Worm (Caenorhabditis elegans): ENCODE results near the gene str-102.

str-102 gene

ce11 chrV:15384733-15385132, at the start of gene str-102:
Gene str-102 (plus strand): TSS chrV:15385033.
- TF ChIP-seq R02D3.7 (tag; optimal IDR thresholded peaks at IDR 0.05) (no peak), lin-39 (tag; optimal IDR thresholded peaks at IDR 0.05) (no peak), lin-15B (tag; optimal IDR thresholded peaks at IDR 0.05) (no peak), pqm-1 (tag; optimal IDR thresholded peaks at IDR 0.05) (no peak), ZK546.5 (tag; optimal IDR thresholded peaks at IDR 0.05) (no peak), mml-1 (tag; optimal IDR thresholded peaks at IDR 0.05) (no peak), aly-2 (tag; optimal IDR thresholded peaks at IDR 0.05) (no peak), fos-1 (tag; optimal IDR thresholded peaks at IDR 0.05) (no peak), ceh-16 (tag; optimal IDR thresholded peaks at IDR 0.05) (no peak), hmg-11 (tag; optimal IDR thresholded peaks at IDR 0.05) (no peak), nhr-12 (tag; optimal IDR thresholded peaks at IDR 0.05) (no peak), pha-4 (tag; optimal IDR thresholded peaks at IDR 0.05) (no peak), nhr-237 (tag; optimal IDR thresholded peaks at IDR 0.05) (no peak), elt-1 (tag; optimal IDR thresholded peaks at IDR 0.05) (no peak), ceh-82 (tag; optimal IDR thresholded peaks at IDR 0.05) (no peak), fkh-10 (GFP tag; optimal IDR thresholded peaks at IDR 0.05) (no peak)

ce11 chrV:15337405-15337804, 47.4 kb upstream of the str-102 start, which contains the start of gene wrt-7:
Gene wrt-7 (minus strand): TSS chrV:15337505.
- no peak for TF ChIP-seq nhr-11 (tag; optimal IDR thresholded peaks at IDR 0.05)
- no peak for TF ChIP-seq tbx-2 (tag; optimal IDR thresholded peaks at IDR 0.05)
- no peak for TF ChIP-seq lin-39 (tag; optimal IDR thresholded peaks at IDR 0.05)
- no peak for TF ChIP-seq mdl-1 (tag; optimal IDR thresholded peaks at IDR 0.05)
- TF ChIP-seq ceh-16 (tag; optimal IDR thresholded peaks at IDR 0.05), result no peak

ce11 chrV:15339363-15339762, 45.5 kb upstream of the str-102 start, which contains the start of gene clec-228:
Gene clec-228 (minus strand): TSS chrV:15339463.
- TF ChIP-seq fkh-10 (GFP tag; optimal IDR thresholded peaks at IDR 0.05) (no peak), R02D3.7 (tag; optimal IDR thresholded peaks at IDR 0.05) (no peak), hmg-11 (tag; optimal IDR thresholded peaks at IDR 0.05) (no peak), egl-5 (tag; optimal IDR thresholded peaks at IDR 0.05) (no peak), nhr-237 (tag; optimal IDR thresholded peaks at IDR 0.05) (no peak), fkh-2 (tag; optimal IDR thresholded peaks at IDR 0.05) (no peak), eor-1 (tag; optimal IDR thresholded peaks at IDR 0.05) (no peak), nhr-67 (tag; optimal IDR thresholded peaks at IDR 0.05) (no peak), tbx-2 (tag; optimal IDR thresholded peaks at IDR 0.05) (no peak), lin-15B (tag; optimal IDR thresholded peaks at IDR 0.05) (no peak), nhr-43 (tag; optimal IDR thresholded peaks at IDR 0.05; ENCODE audit: poor library complexity, severe bottlenecking) (no peak), nhr-77 (tag; optimal IDR thresholded peaks at IDR 0.05) (no peak), sea-2 (GFP tag; optimal IDR thresholded peaks at IDR 0.05) (no peak), nhr-11 (tag; optimal IDR thresholded peaks at IDR 0.05) (no peak), nhr-23 (tag; optimal IDR thresholded peaks at IDR 0.05) (no peak), ztf-4 (tag; optimal IDR thresholded peaks at IDR 0.05) (no peak), snpc-4 (tag; optimal IDR thresholded peaks at IDR 0.05) (no peak), ceh-16 (tag; optimal IDR thresholded peaks at IDR 0.05) (no peak), nhr-25 (tag; optimal IDR thresholded peaks at IDR 0.05) (no peak)

ce11 chrV:15341404-15341803, 43.4 kb upstream of the str-102 start, which contains the start of gene clec-229:
Gene clec-229 (minus strand): TSS chrV:15341504.
- TF ChIP-seq fkh-10 (GFP tag; optimal IDR thresholded peaks at IDR 0.05) (no peak), skn-1 (tag; optimal IDR thresholded peaks at IDR 0.05) (no peak), unc-39 (tag; optimal IDR thresholded peaks at IDR 0.05) (no peak), snpc-4 (tag; optimal IDR thresholded peaks at IDR 0.05) (no peak), elt-1 (tag; optimal IDR thresholded peaks at IDR 0.05) (no peak), elt-2 (tag; optimal IDR thresholded peaks at IDR 0.05) (no peak), eor-1 (tag; optimal IDR thresholded peaks at IDR 0.05) (no peak), nhr-43 (tag; optimal IDR thresholded peaks at IDR 0.05; ENCODE audit: poor library complexity, severe bottlenecking) (no peak), nhr-237 (tag; optimal IDR thresholded peaks at IDR 0.05) (no peak)

- TF ChIP-seq ceh-82 (tag; optimal IDR thresholded peaks at IDR 0.05) (no peak), ceh-28 (tag; optimal IDR thresholded peaks at IDR 0.05) (no peak), lsy-12 (tag; optimal IDR thresholded peaks at IDR 0.05) (no peak), elt-2 (tag; optimal IDR thresholded peaks at IDR 0.05) (no peak), pqm-1 (tag; optimal IDR thresholded peaks at IDR 0.05) (no peak), nhr-25 (tag; optimal IDR thresholded peaks at IDR 0.05) (no peak), ama-1 (optimal IDR thresholded peaks at IDR 0.05) (no peak), nhr-11 (tag; optimal IDR thresholded peaks at IDR 0.05) (no peak), zag-1 (tag; optimal IDR thresholded peaks at IDR 0.05) (no peak), nhr-237 (tag; optimal IDR thresholded peaks at IDR 0.05) (no peak)
Measured at ce11 chrV:15344481-15344880, 40.4 kb upstream of the str-102 start, which contains the start of gene wrt-8. Gene wrt-8 (minus strand): TSS chrV:15344581.

Data from whole organism, L3 larva.